Worm (Caenorhabditis elegans) whole organism, L4 larva: ENCODE measurements around the gene usp-14.

ENCODE experiments used
- F10B5.3 ChIP-seq: sonication (generic microtip); optimal IDR thresholded peaks from 2 replicates; lab custom pipeline; 2016; ENCODE audit warnings: mild to moderate bottlenecking, missing genetic modification characterization, missing compliant biosample characterization
- F37D6.2 ChIP-seq: sonication (generic microtip); optimal IDR thresholded peaks from 2 replicates; lab custom pipeline; 2016; ENCODE audit warnings: mild to moderate bottlenecking, missing genetic modification characterization, missing compliant biosample characterization
- F44E2.7 ChIP-seq: fragments of 200-800 bp; sonication (Bioruptor generic); IDR thresholded peaks from 2 replicates; pipeline ENCODE4 v2.1.2; 2022; ENCODE audit warnings: missing genetic modification characterization, missing compliant biosample characterization
- F49E8.2 ChIP-seq: sonication (generic microtip); optimal IDR thresholded peaks from 2 replicates; lab custom pipeline; 2016; ENCODE audit warnings: missing compliant biosample characterization, mild to moderate bottlenecking, missing genetic modification characterization, borderline replicate concordance
- T20F7.1 ChIP-seq: fragments of 200-800 bp; sonication (Bioruptor generic); optimal IDR thresholded peaks from 2 replicates; lab custom pipeline; 2018; ENCODE audit warnings: mild to moderate bottlenecking, missing genetic modification characterization, missing compliant biosample characterization
- ZK546.5 ChIP-seq, 2 experiments: sonication (generic microtip); optimal IDR thresholded peaks; 2 replicates each; lab custom pipeline; 2017; ENCODE audit warnings: missing biosample characterization in 2 of 2, missing genetic modification characterization in 2 of 2
- aha-1 ChIP-seq: fragments of 150-350 bp; peaks from one replicate; lab custom pipeline; 2014; ENCODE audit warnings: missing biosample characterization, missing genetic modification characterization
- attf-4 ChIP-seq: sonication (generic microtip); optimal IDR thresholded peaks from 3 replicates; lab custom pipeline; 2017; ENCODE audit warnings: missing biosample characterization, missing genetic modification characterization
- ceh-20 ChIP-seq: fragments of 200-800 bp; sonication (Bioruptor generic); IDR thresholded peaks from 2 replicates; pipeline ENCODE4 v1.3.6; 2022; ENCODE audit warnings: missing genetic modification reagents, missing genetic modification characterization, missing compliant biosample characterization
- ceh-32 ChIP-seq: sonication (generic microtip); optimal IDR thresholded peaks from 2 replicates; lab custom pipeline; 2016; ENCODE audit warnings: mild to moderate bottlenecking, missing genetic modification characterization, missing compliant biosample characterization; ENCODE audit not compliant: poor library complexity
- cey-2 ChIP-seq: sonication (generic microtip); optimal IDR thresholded peaks from 3 replicates; lab custom pipeline; 2017; ENCODE audit warnings: missing genetic modification characterization, mild to moderate bottlenecking, missing compliant biosample characterization, antibody characterized with exemption, borderline replicate concordance; ENCODE audit not compliant: insufficient read depth
- ctbp-1 ChIP-seq: fragments of 200-800 bp; sonication (Bioruptor generic); IDR thresholded peaks from 2 replicates; pipeline ENCODE4 v1.3.6; 2022; ENCODE audit warnings: missing genetic modification reagents, missing genetic modification characterization, missing compliant biosample characterization
- daf-12 ChIP-seq: fragments of 150-350 bp; optimal IDR thresholded peaks from 2 replicates; lab custom pipeline; 2014; ENCODE audit warnings: missing biosample characterization, missing genetic modification reagents, missing genetic modification characterization
- daf-16 ChIP-seq, 3 experiments: sonication (generic microtip); optimal IDR thresholded peaks; 2 replicates each; lab custom pipeline; 2016 to 2017; ENCODE audit warnings: missing genetic modification characterization in 3 of 3, missing genetic modification reagents in 3 of 3, mild to moderate bottlenecking in 2 of 3, missing compliant biosample characterization in 2 of 3, missing biosample characterization in 1 of 3, moderate library complexity in 1 of 3
- dpl-1 ChIP-seq: fragments of 150-350 bp; optimal IDR thresholded peaks from 2 replicates; lab custom pipeline; 2014; ENCODE audit warnings: missing biosample characterization, missing genetic modification reagents, missing genetic modification characterization
- dve-1 ChIP-seq: sonication (generic microtip); optimal IDR thresholded peaks from 2 replicates; lab custom pipeline; 2017; ENCODE audit warnings: antibody characterized with exemption, mild to moderate bottlenecking, missing genetic modification characterization, missing compliant biosample characterization; ENCODE audit not compliant: insufficient read depth
- egl-27 ChIP-seq: sonication (generic microtip); optimal IDR thresholded peaks from 3 replicates; lab custom pipeline; 2017; ENCODE audit warnings: missing biosample characterization, missing genetic modification reagents, missing genetic modification characterization
- fos-1 ChIP-seq: fragments of 150-350 bp; optimal IDR thresholded peaks from 2 replicates; lab custom pipeline; 2014; ENCODE audit warnings: missing biosample characterization, missing genetic modification characterization
- hlh-11 ChIP-seq: fragments of 200-800 bp; sonication (Bioruptor generic); optimal IDR thresholded peaks from 2 replicates; lab custom pipeline; 2018; ENCODE audit warnings: mild to moderate bottlenecking, missing genetic modification characterization, missing compliant biosample characterization
- hlh-30 ChIP-seq: sonication (generic microtip); optimal IDR thresholded peaks from 2 replicates; lab custom pipeline; 2017; ENCODE audit warnings: antibody characterized with exemption, mild to moderate bottlenecking, missing genetic modification characterization, missing compliant biosample characterization; ENCODE audit not compliant: insufficient read depth
- hmg-1.1 ChIP-seq: fragments of 200-800 bp; sonication (Bioruptor generic); IDR thresholded peaks from 2 replicates; pipeline ENCODE4 v1.3.6; 2022; ENCODE audit warnings: missing genetic modification reagents, missing genetic modification characterization, missing compliant biosample characterization
- lin-1 ChIP-seq: fragments of 200-800 bp; sonication (Bioruptor generic); IDR thresholded peaks from 2 replicates; pipeline ENCODE4 v1.3.6; 2022; ENCODE audit warnings: missing genetic modification reagents, missing genetic modification characterization, missing compliant biosample characterization
- lin-38 ChIP-seq: fragments of 200-800 bp; sonication (Bioruptor generic); IDR thresholded peaks from 2 replicates; pipeline ENCODE4 v1.3.6; 2022; ENCODE audit warnings: missing genetic modification reagents, missing genetic modification characterization, missing compliant biosample characterization
- lir-3 ChIP-seq: sonication (generic microtip); optimal IDR thresholded peaks from 2 replicates; lab custom pipeline; 2016; ENCODE audit warnings: mild to moderate bottlenecking, missing genetic modification characterization, missing compliant biosample characterization
- madf-5 ChIP-seq, 2 experiments: fragments of 200-800 bp; sonication (Bioruptor generic); IDR thresholded peaks; 2 replicates each; pipeline ENCODE4 v1.3.6; 2022; ENCODE audit warnings: missing compliant biosample characterization in 2 of 2, missing genetic modification characterization in 2 of 2
- mdl-1 ChIP-seq, 2 experiments: fragments of 150-350 bp in 1 of 2; sonication (generic microtip) in 1 of 2; optimal IDR thresholded peaks; 2 replicates each; lab custom pipeline; 2014 to 2017; ENCODE audit warnings: missing biosample characterization in 2 of 2, missing genetic modification characterization in 2 of 2
- mep-1 ChIP-seq: fragments of 150-350 bp; sonication (generic microtip); optimal IDR thresholded peaks from 3 replicates; lab custom pipeline; 2014; ENCODE audit warnings: missing biosample characterization, missing genetic modification characterization
- nhr-11 ChIP-seq: fragments of 150-350 bp; optimal IDR thresholded peaks from 2 replicates; lab custom pipeline; 2014; ENCODE audit warnings: missing biosample characterization, missing genetic modification characterization
- nhr-28 ChIP-seq: fragments of 150-350 bp; optimal IDR thresholded peaks from 2 replicates; lab custom pipeline; 2014; ENCODE audit warnings: missing biosample characterization, missing genetic modification characterization
- snpc-4 ChIP-seq: fragments of 150-350 bp; optimal IDR thresholded peaks from 2 replicates; lab custom pipeline; 2014; ENCODE audit warnings: missing biosample characterization, missing genetic modification characterization
- tag-97 ChIP-seq: fragments of 200-800 bp; sonication (Bioruptor generic); IDR thresholded peaks from 2 replicates; pipeline ENCODE4 v1.3.6; 2022; ENCODE audit warnings: missing genetic modification characterization, missing compliant biosample characterization
- tra-1 ChIP-seq: fragments of 200-800 bp; sonication (Bioruptor generic); IDR thresholded peaks from 2 replicates; pipeline ENCODE4 v1.3.6; 2022; ENCODE audit warnings: missing genetic modification reagents, missing genetic modification characterization, missing compliant biosample characterization
- unc-62 ChIP-seq, 3 experiments: fragments of 150-350 bp in 1 of 3; sonication (generic microtip); optimal IDR thresholded peaks in 2 of 3; peaks in 1 of 3; 1 replicate in 1 of 3; 2 replicates in 2 of 3; lab custom pipeline; 2014 to 2017; ENCODE audit warnings: missing biosample characterization in 3 of 3, missing genetic modification characterization in 3 of 3, missing genetic modification reagents in 3 of 3, missing genotype in 1 of 3
- vab-7 ChIP-seq: fragments of 200-800 bp; sonication (Bioruptor generic); IDR thresholded peaks from 2 replicates; pipeline ENCODE4 v1.3.6; 2022; ENCODE audit warnings: missing genetic modification reagents, missing genetic modification characterization, missing compliant biosample characterization
- ztf-11 ChIP-seq: fragments of 150-350 bp; optimal IDR thresholded peaks from 2 replicates; lab custom pipeline; 2014; ENCODE audit warnings: missing biosample characterization, missing genetic modification characterization

The usp-14 gene

ce11 chrII:14489407-14489806, 919 bp upstream of the usp-14 start, which contains the start of gene vnut-1 (continued):
- TF ChIP-seq ceh-32 (tag; lab: Kevin White, UChicago): no peak
- TF ChIP-seq F10B5.3 (tag; lab: Kevin White, UChicago): no peak
- TF ChIP-seq dpl-1 (GFP tag; lab: Kevin White, UChicago): peak; percentile 29
- TF ChIP-seq attf-4: no peak
- no peak for TF ChIP-seq unc-62 (GFP tag; optimal IDR thresholded peaks at IDR 0.05 in 1 of 2; lab: Kevin White, UChicago)
- TF ChIP-seq unc-62 (tag; optimal IDR thresholded peaks at IDR 0.05; lab: Kevin White, UChicago): no peak
- TF ChIP-seq tra-1 (GFP tag; lab: Robert Waterston, UW): no peak
- TF ChIP-seq F44E2.7 (GFP tag; lab: Robert Waterston, UW): no peak
- peak; percentile 37; the same call in 1 of the 2 replicates for TF ChIP-seq hmg-1.1
- TF ChIP-seq dve-1 (tag; lab: Kevin White, UChicago): peak; percentile 59
- peak; percentile 66 for TF ChIP-seq mep-1 (tag; lab: Kevin White, UChicago)
- TF ChIP-seq ztf-11 (tag; lab: Kevin White, UChicago): no peak
- TF ChIP-seq ZK546.5 (tag; optimal IDR thresholded peaks at IDR 0.05; lab: Kevin White, UChicago): no peak
- TF ChIP-seq madf-5 (GFP tag; IDR thresholded peaks at IDR 0.05; lab: Robert Waterston, UW): no peak
- TF ChIP-seq ctbp-1 (GFP tag; lab: Robert Waterston, UW): no peak
- no peak for TF ChIP-seq snpc-4 (tag; lab: Kevin White, UChicago)
- TF ChIP-seq lir-3 (tag; lab: Kevin White, UChicago): no peak
- TF ChIP-seq vab-7 (GFP tag; lab: Robert Waterston, UW): no peak
- TF ChIP-seq daf-12 (tag; lab: Kevin White, UChicago): no peak
- TF ChIP-seq mdl-1 (tag; optimal IDR thresholded peaks at IDR 0.05; lab: Kevin White, UChicago): peak in 1 of 2 experiments; percentile 72
- peak; percentile 32 for TF ChIP-seq hlh-11 (tag; lab: Kevin White, UChicago)
- no peak for TF ChIP-seq ceh-20 (GFP tag; lab: Robert Waterston, UW)
- TF ChIP-seq nhr-11: no peak
- no peak for TF ChIP-seq egl-27
- no peak for TF ChIP-seq lin-1
- no peak for TF ChIP-seq daf-16 (GFP tag; optimal IDR thresholded peaks at IDR 0.05; lab: Kevin White, UChicago)
- TF ChIP-seq daf-16 (tag; optimal IDR thresholded peaks at IDR 0.05; lab: Kevin White, UChicago): peak; percentile 70
- TF ChIP-seq cey-2: peak; percentile 68
- TF ChIP-seq hlh-30 (tag; lab: Kevin White, UChicago): peak; percentile 55
- TF ChIP-seq tag-97 (GFP tag; lab: Robert Waterston, UW): no peak
- TF ChIP-seq fos-1: no peak
- no peak for TF ChIP-seq F37D6.2
- TF ChIP-seq F49E8.2 (tag; lab: Kevin White, UChicago): no peak

ce11 chrII:14483813-14484212, 4.7 kb downstream of the usp-14 start:
- TF ChIP-seq T20F7.1 (GFP tag; lab: Kevin White, UChicago) (no peak), lin-38 (GFP tag; lab: Robert Waterston, UW) (no peak), unc-62 (GFP tag; optimal IDR thresholded peaks at IDR 0.05 in 1 of 2; lab: Kevin White, UChicago) (peak in 1 of 2 experiments; percentile 91), unc-62 (tag; optimal IDR thresholded peaks at IDR 0.05; lab: Kevin White, UChicago) (no peak), aha-1 (tag; lab: Kevin White, UChicago) (no peak)

ce11 chrII:14480772-14481171, 7.7 kb downstream of the usp-14 start:
- no peak for TF ChIP-seq tra-1 (GFP tag; lab: Robert Waterston, UW)
- TF ChIP-seq nhr-28 (tag; lab: Kevin White, UChicago): peak; percentile 17
